Worm (Caenorhabditis elegans): Measurements from ENCODE around the gene gtf-2H3.

DNA sequence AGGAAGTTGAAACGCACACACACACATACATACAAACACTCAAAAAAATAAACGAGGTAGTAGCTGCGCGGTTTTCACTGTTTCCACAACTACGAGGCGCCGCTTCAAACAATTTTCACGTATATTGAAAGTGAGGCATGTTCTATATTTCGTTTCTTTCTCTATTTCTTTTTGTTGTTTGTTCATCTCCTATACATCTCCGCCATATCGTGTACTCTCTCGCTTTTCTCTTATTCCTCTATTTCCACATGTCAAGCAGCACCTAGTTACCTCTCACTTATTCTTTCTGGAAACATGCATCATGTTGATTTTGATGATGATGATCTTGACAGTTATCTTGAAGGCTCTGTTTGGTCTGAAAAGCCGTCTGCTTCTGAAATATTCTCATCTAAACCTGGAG, 16.8 kb upstream of the gtf-2H3 start, which contains the start of gene ZK1128.7:
- TF ChIP-seq nhr-12 (tag; optimal IDR thresholded peaks at IDR 0.05) (no peak), mep-1 (tag; optimal IDR thresholded peaks at IDR 0.05) (no peak), ztf-11 (tag; optimal IDR thresholded peaks at IDR 0.05) (no peak), unc-62 (GFP tag; optimal IDR thresholded peaks at IDR 0.05) (no peak)
